Fruit fly (Drosophila melanogaster) whole organism, embryonic: ENCODE data around the gene CG42269.

Experiments
- Aef1 ChIP-seq: fragments of 200-800 bp; sonication (Bioruptor generic); IDR thresholded peaks from 3 replicates; pipeline ENCODE4 v1.3.6; 2022; ENCODE audit warnings: missing biosample characterization, missing genetic modification characterization
- Atf-2 ChIP-seq: fragments of 200-800 bp; sonication (Bioruptor generic); optimal IDR thresholded peaks from 2 replicates; lab custom pipeline; 2016; ENCODE audit warnings: missing biosample characterization, missing genetic modification characterization
- B-H1 ChIP-seq: fragments of 200-800 bp; sonication (Bioruptor generic); IDR thresholded peaks from 3 replicates; pipeline ENCODE4 v1.3.6; 2022; ENCODE audit warnings: missing biosample characterization, missing genetic modification characterization
- CG10209 ChIP-seq: fragments of 200-800 bp; sonication (Bioruptor generic); optimal IDR thresholded peaks from 3 replicates; lab custom pipeline; 2017; ENCODE audit warnings: missing biosample characterization, mild to moderate bottlenecking, missing genetic modification characterization, missing genetic modification reagents
- CG10321 ChIP-seq: fragments of 200-800 bp; sonication (Bioruptor generic); IDR thresholded peaks from 2 replicates; pipeline ENCODE4 v1.3.6; 2022; ENCODE audit warnings: missing biosample characterization, missing genetic modification characterization
- CG11085 ChIP-seq: fragments of 200-800 bp; sonication (Bioruptor generic); IDR thresholded peaks from 2 replicates; pipeline ENCODE4 v1.3.6; 2022; ENCODE audit warnings: missing biosample characterization, missing genetic modification characterization
- CG11560 ChIP-seq: fragments of 200-800 bp; sonication (Bioruptor generic); IDR thresholded peaks from 3 replicates; pipeline ENCODE4 v1.3.6; 2022; ENCODE audit warnings: missing biosample characterization, missing genetic modification characterization
- CG12299 ChIP-seq: fragments of 200-800 bp; sonication (Bioruptor generic); optimal IDR thresholded peaks from 2 replicates; lab custom pipeline; 2018; ENCODE audit warnings: missing biosample characterization, mild to moderate bottlenecking, missing genetic modification characterization
- CG13287 ChIP-seq: fragments of 200-800 bp; sonication (Bioruptor generic); IDR thresholded peaks from 2 replicates; pipeline ENCODE4 v1.3.6; 2022; ENCODE audit warnings: missing biosample characterization, missing genetic modification characterization; ENCODE audit not compliant: partially characterized antibody
- CG14441 ChIP-seq: fragments of 200-800 bp; sonication (Bioruptor generic); IDR thresholded peaks from 2 replicates; pipeline ENCODE4 v1.3.6; 2022; ENCODE audit warnings: missing biosample characterization, missing genetic modification characterization
- CG15011 ChIP-seq: fragments of 200-800 bp; sonication (Bioruptor generic); optimal IDR thresholded peaks from 3 replicates; lab custom pipeline; 2018; ENCODE audit warnings: missing biosample characterization, mild to moderate bottlenecking, missing genetic modification characterization
- CG15073 ChIP-seq: fragments of 200-800 bp; sonication (Bioruptor generic); optimal IDR thresholded peaks from 2 replicates; lab custom pipeline; 2016; ENCODE audit warnings: missing biosample characterization, missing genetic modification characterization
- CG15269 ChIP-seq: fragments of 200-800 bp; sonication (Bioruptor generic); optimal IDR thresholded peaks from 2 replicates; lab custom pipeline; 2018; ENCODE audit warnings: missing biosample characterization, mild to moderate bottlenecking, missing genetic modification characterization, moderate library complexity
- CG16779 ChIP-seq: fragments of 200-800 bp; sonication (Bioruptor generic); IDR thresholded peaks from 2 replicates; pipeline ENCODE4 v1.3.6; 2022; ENCODE audit warnings: missing biosample characterization, missing genetic modification characterization
- CG16863 ChIP-seq: fragments of 200-800 bp; sonication (Bioruptor generic); optimal IDR thresholded peaks from 3 replicates; lab custom pipeline; 2016; ENCODE audit warnings: missing biosample characterization, missing genetic modification characterization
- CG17186 ChIP-seq: fragments of 200-800 bp; sonication (Bioruptor generic); optimal IDR thresholded peaks from 3 replicates; lab custom pipeline; 2017; ENCODE audit warnings: missing biosample characterization, missing genetic modification reagents, missing genetic modification characterization
- CG17385 ChIP-seq: fragments of 200-800 bp; sonication (Bioruptor generic); optimal IDR thresholded peaks from 3 replicates; lab custom pipeline; 2018; ENCODE audit warnings: missing biosample characterization, mild to moderate bottlenecking, missing genetic modification characterization
- CG17802 ChIP-seq: fragments of 200-800 bp; sonication (Bioruptor generic); optimal IDR thresholded peaks from 2 replicates; lab custom pipeline; 2018; ENCODE audit warnings: missing biosample characterization, mild to moderate bottlenecking, missing genetic modification characterization, moderate library complexity
- CG17912 ChIP-seq: fragments of 200-800 bp; sonication (Bioruptor generic); optimal IDR thresholded peaks from 2 replicates; lab custom pipeline; 2018; ENCODE audit warnings: missing biosample characterization, mild to moderate bottlenecking, missing genetic modification characterization
- CG1792 ChIP-seq: fragments of 200-800 bp; sonication (Bioruptor generic); optimal IDR thresholded peaks from 2 replicates; lab custom pipeline; 2016; ENCODE audit warnings: missing biosample characterization, missing genetic modification characterization
- CG34422 ChIP-seq: fragments of 200-800 bp; sonication (Bioruptor generic); IDR thresholded peaks from 3 replicates; pipeline ENCODE4 v1.3.6; 2022; ENCODE audit warnings: missing biosample characterization, missing genetic modification characterization
- CG3847 ChIP-seq: fragments of 200-800 bp; sonication (Bioruptor generic); IDR thresholded peaks from 2 replicates; pipeline ENCODE4 v1.3.6; 2022; ENCODE audit warnings: missing biosample characterization, missing genetic modification characterization
- CG4328 ChIP-seq: fragments of 200-800 bp; sonication (Bioruptor generic); optimal IDR thresholded peaks from 3 replicates; lab custom pipeline; 2017; ENCODE audit warnings: missing biosample characterization, missing genetic modification reagents, missing genetic modification characterization
- CG43689 ChIP-seq: fragments of 200-800 bp; sonication (Bioruptor generic); IDR thresholded peaks from 2 replicates; pipeline ENCODE4 v1.3.6; 2022; ENCODE audit warnings: missing biosample characterization, missing genetic modification characterization
- CG4617 ChIP-seq: fragments of 200-800 bp; sonication (Bioruptor generic); optimal IDR thresholded peaks from 3 replicates; lab custom pipeline; 2016; ENCODE audit warnings: missing biosample characterization, missing genetic modification characterization, borderline replicate concordance
- CG6791 ChIP-seq: fragments of 200-800 bp; sonication (Bioruptor generic); IDR thresholded peaks from 3 replicates; pipeline ENCODE4 v1.3.6; 2022; ENCODE audit warnings: missing biosample characterization, missing genetic modification characterization; ENCODE audit not compliant: partially characterized antibody
- CG9727 ChIP-seq: fragments of 200-800 bp; sonication (Bioruptor generic); optimal IDR thresholded peaks from 3 replicates; lab custom pipeline; 2017; ENCODE audit warnings: missing biosample characterization, mild to moderate bottlenecking, missing genetic modification characterization
- Fer1 ChIP-seq: fragments of 200-800 bp; sonication (Bioruptor generic); optimal IDR thresholded peaks from 2 replicates; lab custom pipeline; 2017; ENCODE audit warnings: missing biosample characterization, mild to moderate bottlenecking, missing genetic modification characterization
- GATAe ChIP-seq: fragments of 200-800 bp; sonication (Bioruptor generic); conservative IDR thresholded peaks from 2 replicates; pipeline ENCODE4 v1.3.6; 2022; ENCODE audit warnings: missing biosample characterization, missing genetic modification characterization
- Spps ChIP-seq: fragments of 200-800 bp; sonication (Bioruptor generic); optimal IDR thresholded peaks from 2 replicates; lab custom pipeline; 2018; ENCODE audit warnings: missing biosample characterization, mild to moderate bottlenecking, missing genetic modification characterization
- Usf ChIP-seq: fragments of 200-800 bp; sonication (Bioruptor generic); optimal IDR thresholded peaks from 2 replicates; lab custom pipeline; 2017; ENCODE audit warnings: missing genotype, missing biosample characterization, missing genetic modification characterization
- bowl ChIP-seq: fragments of 200-800 bp; sonication (Bioruptor generic); IDR thresholded peaks from 2 replicates; pipeline ENCODE4 v1.3.6; 2022; ENCODE audit warnings: missing biosample characterization, missing genetic modification characterization
- chinmo ChIP-seq: fragments of 200-800 bp; sonication (Bioruptor generic); IDR thresholded peaks from 4 replicates; pipeline ENCODE4 v1.3.6; 2022; ENCODE audit warnings: missing biosample characterization, missing genetic modification characterization; ENCODE audit not compliant: partially characterized antibody
- danr ChIP-seq: fragments of 200-800 bp; sonication (Bioruptor generic); IDR thresholded peaks from 2 replicates; pipeline ENCODE4 v1.3.6; 2022; ENCODE audit warnings: missing biosample characterization, missing genetic modification characterization
- dmrt99B ChIP-seq: fragments of 200-800 bp; sonication (Bioruptor generic); optimal IDR thresholded peaks from 2 replicates; lab custom pipeline; 2018; ENCODE audit warnings: missing biosample characterization, mild to moderate bottlenecking, missing genetic modification characterization, moderate library complexity
- dpn ChIP-seq, 2 experiments: fragments of 200-800 bp; sonication (Bioruptor generic); optimal IDR thresholded peaks; 3 replicates each; lab custom pipeline; 2016; ENCODE audit warnings: missing biosample characterization in 2 of 2, missing genetic modification characterization in 2 of 2
- dysf ChIP-seq: fragments of 200-800 bp; sonication (Bioruptor generic); IDR thresholded peaks from 3 replicates; pipeline ENCODE4 v1.3.6; 2022; ENCODE audit warnings: missing biosample characterization, missing genetic modification characterization
- en ChIP-seq: fragments of 200-800 bp; sonication (Bioruptor generic); optimal IDR thresholded peaks from 2 replicates; lab custom pipeline; 2016; ENCODE audit warnings: missing biosample characterization, missing genetic modification characterization
- gfzf ChIP-seq: fragments of 200-800 bp; sonication (Bioruptor generic); optimal IDR thresholded peaks from 2 replicates; lab custom pipeline; 2016; ENCODE audit warnings: missing biosample characterization, mild to moderate bottlenecking, missing genetic modification characterization, moderate library complexity
- gt ChIP-seq: fragments of 200-800 bp; sonication (Bioruptor generic); IDR thresholded peaks from 2 replicates; pipeline ENCODE4 v1.3.6; 2022; ENCODE audit warnings: missing biosample characterization, missing genetic modification characterization
- ham ChIP-seq: fragments of 200-800 bp; sonication (Bioruptor generic); IDR thresholded peaks from 2 replicates; pipeline ENCODE4 v1.3.6; 2022; ENCODE audit warnings: missing biosample characterization, missing genetic modification characterization
- hbn ChIP-seq: fragments of 200-800 bp; sonication (Bioruptor generic); IDR thresholded peaks from 2 replicates; pipeline ENCODE4 v1.3.6; 2022; ENCODE audit warnings: missing biosample characterization, missing genetic modification characterization; ENCODE audit not compliant: partially characterized antibody
- ind ChIP-seq: fragments of 200-800 bp; sonication (Bioruptor generic); optimal IDR thresholded peaks from 3 replicates; lab custom pipeline; 2016; ENCODE audit warnings: missing biosample characterization, missing genetic modification characterization
- inv ChIP-seq: fragments of 200-800 bp; sonication (Bioruptor generic); IDR thresholded peaks from 2 replicates; pipeline ENCODE4 v1.3.6; 2022; ENCODE audit warnings: missing biosample characterization, missing genetic modification characterization; ENCODE audit not compliant: partially characterized antibody
- onecut ChIP-seq: fragments of 200-800 bp; sonication (Bioruptor generic); IDR thresholded peaks from 2 replicates; pipeline ENCODE4 v1.3.6; 2022; ENCODE audit warnings: missing biosample characterization, missing genetic modification characterization
- pfk ChIP-seq: fragments of 200-800 bp; sonication (Bioruptor generic); optimal IDR thresholded peaks from 2 replicates; lab custom pipeline; 2018; ENCODE audit warnings: missing biosample characterization, mild to moderate bottlenecking, missing genetic modification characterization, moderate library complexity
- pzg ChIP-seq: fragments of 200-800 bp; sonication (Bioruptor generic); optimal IDR thresholded peaks from 3 replicates; lab custom pipeline; 2018; ENCODE audit warnings: missing biosample characterization, mild to moderate bottlenecking, missing genetic modification characterization, moderate library complexity
- run ChIP-seq: fragments of 200-800 bp; sonication (Bioruptor generic); optimal IDR thresholded peaks from 3 replicates; lab custom pipeline; 2018; ENCODE audit warnings: missing biosample characterization, mild to moderate bottlenecking, missing genetic modification characterization
- tna ChIP-seq: fragments of 200-800 bp; sonication (Bioruptor generic); IDR thresholded peaks from 2 replicates; pipeline ENCODE4 v1.3.6; 2022; ENCODE audit warnings: missing biosample characterization, missing genetic modification characterization; ENCODE audit not compliant: partially characterized antibody
- ttk ChIP-seq: fragments of 200-800 bp; sonication (Bioruptor generic); IDR thresholded peaks from 2 replicates; pipeline ENCODE4 v2.1.2; 2022; ENCODE audit warnings: missing biosample characterization, missing genetic modification characterization

Gene CG42269

DNA sequence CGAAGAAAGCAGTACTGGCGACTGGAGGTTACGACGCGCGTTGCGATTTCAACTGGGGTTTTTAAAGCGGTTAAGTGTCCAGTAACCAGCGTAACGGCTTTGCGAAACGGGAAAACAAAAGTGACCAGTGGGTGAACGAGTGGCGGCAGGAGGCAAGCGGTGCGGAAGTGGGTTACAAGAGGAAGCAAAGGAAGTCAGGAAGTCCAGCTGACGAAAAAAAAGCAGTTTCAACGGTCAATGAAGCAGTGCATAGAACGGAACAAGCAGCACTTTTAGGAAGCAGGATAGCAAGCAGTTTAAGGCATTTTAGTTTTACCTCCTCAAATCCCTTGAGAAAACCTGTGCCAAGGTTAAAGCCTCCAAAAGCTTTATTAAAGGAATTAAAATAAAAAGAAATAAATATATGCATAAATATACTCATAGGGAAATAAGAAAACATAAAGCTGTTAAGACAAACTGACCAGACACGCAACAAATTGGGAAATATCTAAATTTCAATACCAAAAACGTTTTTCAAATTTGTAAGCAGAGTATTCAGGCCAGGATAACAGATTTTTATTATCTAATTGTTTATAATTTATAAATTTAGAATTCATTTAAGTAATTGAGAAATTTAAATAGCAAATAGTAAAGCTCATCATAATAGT, 6.9 kb upstream of the CG42269 start, which contains the start of gene CG6592 (continued):
- no peak for TF ChIP-seq CG15011 (GFP tag; lab: Kevin White, UChicago)
- peak; percentile 36 for TF ChIP-seq CG4617
- TF ChIP-seq B-H1 (GFP tag; lab: Robert Waterston, UW): no peak
- peak; percentile 62 for TF ChIP-seq CG10209 (GFP tag; lab: Kevin White, UChicago)
- no peak for TF ChIP-seq ham
- no peak for TF ChIP-seq CG12299 (tag; lab: Kevin White, UChicago)
- no peak for TF ChIP-seq dmrt99B (tag; lab: Kevin White, UChicago)
- no peak for TF ChIP-seq CG4328 (GFP tag; lab: Kevin White, UChicago)
- no peak for TF ChIP-seq danr (GFP tag; lab: Robert Waterston, UW)
- no peak for TF ChIP-seq CG16779
- TF ChIP-seq CG14441: no peak
- no peak for TF ChIP-seq CG15269 (tag; lab: Kevin White, UChicago)
- no peak for TF ChIP-seq CG10321 (GFP tag; lab: Robert Waterston, UW)
- TF ChIP-seq CG13287 (GFP tag; lab: Robert Waterston, UW): no peak
- peak; percentile 80 for TF ChIP-seq CG9727
- 0 out of 2 replicates have a peak, but pooled peaks have one; percentile 25 for TF ChIP-seq CG11085 (GFP tag; lab: Robert Waterston, UW)
- peak; percentile 68 for TF ChIP-seq Usf (GFP tag; lab: Kevin White, UChicago)
- no peak for TF ChIP-seq CG6791 (GFP tag; lab: Robert Waterston, UW)
- no peak for TF ChIP-seq pzg (GFP tag; lab: Kevin White, UChicago)
- TF ChIP-seq CG3847 (GFP tag; lab: Robert Waterston, UW): no peak
- TF ChIP-seq en (GFP tag; lab: Kevin White, UChicago): no peak
- no peak for TF ChIP-seq bowl (GFP tag; lab: Robert Waterston, UW)
- TF ChIP-seq inv: no peak
- no peak for TF ChIP-seq gt (GFP tag; lab: Robert Waterston, UW)
- TF ChIP-seq onecut (GFP tag; lab: Robert Waterston, UW): 0 out of 2 replicates have a peak, but pooled peaks have one; percentile 13
- no peak for TF ChIP-seq ttk (GFP tag; lab: Robert Waterston, UW)
- TF ChIP-seq CG17802 (tag; lab: Kevin White, UChicago): peak; percentile 23
- no peak for TF ChIP-seq dysf (GFP tag; lab: Robert Waterston, UW)
- TF ChIP-seq CG34422 (GFP tag; lab: Robert Waterston, UW): peak; percentile 22; the same call in 1 of the 3 replicates
- TF ChIP-seq ind: no peak
- TF ChIP-seq dpn (GFP tag; optimal IDR thresholded peaks at IDR 0.05; lab: Kevin White, UChicago): peak in 1 of 2 experiments; percentile 61
- TF ChIP-seq gfzf (GFP tag; lab: Kevin White, UChicago): no peak
- no peak for TF ChIP-seq CG17186 (GFP tag; lab: Kevin White, UChicago)
- TF ChIP-seq CG15073 (GFP tag; lab: Kevin White, UChicago): no peak
- TF ChIP-seq tna: no peak
- TF ChIP-seq CG16863: peak; percentile 24
- TF ChIP-seq CG43689 (GFP tag; lab: Robert Waterston, UW): no peak
- no peak for TF ChIP-seq run (tag; lab: Kevin White, UChicago)
- TF ChIP-seq Atf-2 (GFP tag; lab: Kevin White, UChicago): peak; percentile 32
- peak; percentile 66 for TF ChIP-seq CG17385
- TF ChIP-seq Aef1 (GFP tag; lab: Robert Waterston, UW): no peak
- TF ChIP-seq Fer1 (GFP tag; lab: Kevin White, UChicago): no peak
- TF ChIP-seq Spps (tag; lab: Kevin White, UChicago): no peak
- no peak for TF ChIP-seq CG1792 (GFP tag; lab: Kevin White, UChicago)
- TF ChIP-seq hbn (GFP tag; lab: Robert Waterston, UW): no peak
- no peak for TF ChIP-seq GATAe (GFP tag; lab: Robert Waterston, UW)
- TF ChIP-seq chinmo (GFP tag; lab: Robert Waterston, UW): no peak
- no peak for TF ChIP-seq pfk (GFP tag; lab: Kevin White, UChicago)
- no peak for TF ChIP-seq CG17912 (GFP tag; lab: Kevin White, UChicago)
- no peak for TF ChIP-seq CG11560
